Worm (Caenorhabditis elegans) whole organism, L4 larva: ENCODE measurements around the gene sto-6.
"Not testable (repeated sequence)": the region's sequence is repeated elsewhere in the genome, so short reads cannot be mapped to it uniquely, and the experiment has no call there.

ENCODE experiments used
- F26F4.8 ChIP-seq: fragments of 200-800 bp; sonication (Bioruptor generic); conservative IDR thresholded peaks from 2 replicates; pipeline ENCODE4 v1.3.6; 2022; ENCODE audit warnings: missing genetic modification characterization, missing compliant biosample characterization
- F37D6.2 ChIP-seq: sonication (generic microtip); optimal IDR thresholded peaks from 2 replicates; lab custom pipeline; 2016; ENCODE audit warnings: mild to moderate bottlenecking, missing genetic modification characterization, missing compliant biosample characterization
- F44E2.7 ChIP-seq: fragments of 200-800 bp; sonication (Bioruptor generic); IDR thresholded peaks from 2 replicates; pipeline ENCODE4 v2.1.2; 2022; ENCODE audit warnings: missing genetic modification characterization, missing compliant biosample characterization
- R02D3.7 ChIP-seq: fragments of 150-350 bp; sonication (generic microtip); optimal IDR thresholded peaks from 3 replicates; lab custom pipeline; 2014; ENCODE audit warnings: missing biosample characterization, missing genetic modification characterization
- T26A8.4 ChIP-seq: fragments of 200-800 bp; sonication (Bioruptor generic); IDR thresholded peaks from 2 replicates; pipeline ENCODE4 v1.3.6; 2022; ENCODE audit warnings: missing genetic modification characterization, missing compliant biosample characterization
- Y48G9A.11 ChIP-seq: fragments of 200-800 bp; sonication (Bioruptor generic); IDR thresholded peaks from 2 replicates; pipeline ENCODE4 v1.3.6; 2022; ENCODE audit warnings: missing genetic modification reagents, missing genetic modification characterization, missing compliant biosample characterization
- aha-1 ChIP-seq: fragments of 150-350 bp; peaks from one replicate; lab custom pipeline; 2014; ENCODE audit warnings: missing biosample characterization, missing genetic modification characterization
- ama-1 ChIP-seq: fragments of 150-350 bp; optimal IDR thresholded peaks from 2 replicates; lab custom pipeline; 2014; ENCODE audit warnings: inconsistent platforms, mixed read lengths
- ceh-32 ChIP-seq: sonication (generic microtip); optimal IDR thresholded peaks from 2 replicates; lab custom pipeline; 2016; ENCODE audit warnings: mild to moderate bottlenecking, missing genetic modification characterization, missing compliant biosample characterization; ENCODE audit not compliant: poor library complexity
- ces-1 ChIP-seq: fragments of 150-350 bp; sonication (generic microtip); optimal IDR thresholded peaks from 4 replicates; lab custom pipeline; 2014; ENCODE audit warnings: missing biosample characterization, missing genetic modification reagents, missing genetic modification characterization
- ctbp-1 ChIP-seq: fragments of 200-800 bp; sonication (Bioruptor generic); IDR thresholded peaks from 2 replicates; pipeline ENCODE4 v1.3.6; 2022; ENCODE audit warnings: missing genetic modification reagents, missing genetic modification characterization, missing compliant biosample characterization
- daf-16 ChIP-seq, 3 experiments: sonication (generic microtip); optimal IDR thresholded peaks; 2 replicates each; lab custom pipeline; 2016 to 2017; ENCODE audit warnings: missing genetic modification characterization in 3 of 3, missing genetic modification reagents in 3 of 3, mild to moderate bottlenecking in 2 of 3, missing compliant biosample characterization in 2 of 3, missing biosample characterization in 1 of 3, moderate library complexity in 1 of 3
- daf-8 ChIP-seq: fragments of 200-800 bp; sonication (Bioruptor generic); IDR thresholded peaks from 2 replicates; pipeline ENCODE4 v1.3.6; 2022; ENCODE audit warnings: missing genetic modification characterization, missing compliant biosample characterization
- dmd-8 ChIP-seq: fragments of 200-800 bp; sonication (Bioruptor generic); IDR thresholded peaks from 2 replicates; pipeline ENCODE4 v1.3.6; 2022; ENCODE audit warnings: missing genetic modification characterization, missing compliant biosample characterization
- dmd-9 ChIP-seq: fragments of 200-800 bp; sonication (Bioruptor generic); IDR thresholded peaks from 2 replicates; pipeline ENCODE4 v1.3.6; 2022; ENCODE audit warnings: missing genetic modification reagents, missing genetic modification characterization, missing compliant biosample characterization
- dpl-1 ChIP-seq: fragments of 150-350 bp; optimal IDR thresholded peaks from 2 replicates; lab custom pipeline; 2014; ENCODE audit warnings: missing biosample characterization, missing genetic modification reagents, missing genetic modification characterization
- dve-1 ChIP-seq: sonication (generic microtip); optimal IDR thresholded peaks from 2 replicates; lab custom pipeline; 2017; ENCODE audit warnings: antibody characterized with exemption, mild to moderate bottlenecking, missing genetic modification characterization, missing compliant biosample characterization; ENCODE audit not compliant: insufficient read depth
- egl-27 ChIP-seq: sonication (generic microtip); optimal IDR thresholded peaks from 3 replicates; lab custom pipeline; 2017; ENCODE audit warnings: missing biosample characterization, missing genetic modification reagents, missing genetic modification characterization
- egl-43 ChIP-seq: fragments of 200-800 bp; sonication (Bioruptor generic); IDR thresholded peaks from 2 replicates; pipeline ENCODE4 v1.3.6; 2022; ENCODE audit warnings: missing genetic modification reagents, missing genetic modification characterization, missing compliant biosample characterization
- fkh-10 ChIP-seq: fragments of 150-350 bp; optimal IDR thresholded peaks from 2 replicates; lab custom pipeline; 2014; ENCODE audit warnings: missing biosample characterization, missing genetic modification reagents, missing genetic modification characterization
- fos-1 ChIP-seq: fragments of 150-350 bp; optimal IDR thresholded peaks from 2 replicates; lab custom pipeline; 2014; ENCODE audit warnings: missing biosample characterization, missing genetic modification characterization
- gei-8 ChIP-seq: fragments of 200-800 bp; sonication (Bioruptor generic); optimal IDR thresholded peaks from 2 replicates; lab custom pipeline; 2018; ENCODE audit warnings: mild to moderate bottlenecking, missing genetic modification characterization, missing compliant biosample characterization
- hlh-11 ChIP-seq: fragments of 200-800 bp; sonication (Bioruptor generic); optimal IDR thresholded peaks from 2 replicates; lab custom pipeline; 2018; ENCODE audit warnings: mild to moderate bottlenecking, missing genetic modification characterization, missing compliant biosample characterization
- hlh-30 ChIP-seq: sonication (generic microtip); optimal IDR thresholded peaks from 2 replicates; lab custom pipeline; 2017; ENCODE audit warnings: antibody characterized with exemption, mild to moderate bottlenecking, missing genetic modification characterization, missing compliant biosample characterization; ENCODE audit not compliant: insufficient read depth
- hmg-1.1 ChIP-seq: fragments of 200-800 bp; sonication (Bioruptor generic); IDR thresholded peaks from 2 replicates; pipeline ENCODE4 v1.3.6; 2022; ENCODE audit warnings: missing genetic modification reagents, missing genetic modification characterization, missing compliant biosample characterization
- lim-7 ChIP-seq: fragments of 200-800 bp; sonication (Bioruptor generic); IDR thresholded peaks from 2 replicates; pipeline ENCODE4 v1.3.6; 2022; ENCODE audit warnings: missing genetic modification characterization, missing compliant biosample characterization
- lin-1 ChIP-seq: fragments of 200-800 bp; sonication (Bioruptor generic); IDR thresholded peaks from 2 replicates; pipeline ENCODE4 v1.3.6; 2022; ENCODE audit warnings: missing genetic modification reagents, missing genetic modification characterization, missing compliant biosample characterization
- lin-38 ChIP-seq: fragments of 200-800 bp; sonication (Bioruptor generic); IDR thresholded peaks from 2 replicates; pipeline ENCODE4 v1.3.6; 2022; ENCODE audit warnings: missing genetic modification reagents, missing genetic modification characterization, missing compliant biosample characterization
- lsy-2 ChIP-seq, 2 experiments: fragments of 150-350 bp in 1 of 2; sonication (generic microtip) in 1 of 2; optimal IDR thresholded peaks; 2 replicates each; lab custom pipeline; 2014 to 2017; ENCODE audit warnings: missing biosample characterization in 2 of 2, missing genetic modification characterization in 2 of 2
- madf-5 ChIP-seq, 2 experiments: fragments of 200-800 bp; sonication (Bioruptor generic); IDR thresholded peaks; 2 replicates each; pipeline ENCODE4 v1.3.6; 2022; ENCODE audit warnings: missing compliant biosample characterization in 2 of 2, missing genetic modification characterization in 2 of 2
- mdl-1 ChIP-seq, 2 experiments: fragments of 150-350 bp in 1 of 2; sonication (generic microtip) in 1 of 2; optimal IDR thresholded peaks; 2 replicates each; lab custom pipeline; 2014 to 2017; ENCODE audit warnings: missing biosample characterization in 2 of 2, missing genetic modification characterization in 2 of 2
- mxl-3 ChIP-seq: fragments of 200-800 bp; sonication (Bioruptor generic); optimal IDR thresholded peaks from 2 replicates; lab custom pipeline; 2018; ENCODE audit warnings: mild to moderate bottlenecking, missing genetic modification characterization, missing compliant biosample characterization
- nhr-10 ChIP-seq: fragments of 150-350 bp; optimal IDR thresholded peaks from 2 replicates; lab custom pipeline; 2014; ENCODE audit warnings: missing biosample characterization, missing genetic modification characterization
- nhr-111 ChIP-seq: fragments of 200-800 bp; sonication (Bioruptor generic); optimal IDR thresholded peaks from 2 replicates; lab custom pipeline; 2018; ENCODE audit warnings: mild to moderate bottlenecking, missing genetic modification characterization, missing compliant biosample characterization
- nhr-237 ChIP-seq: sonication (generic microtip); optimal IDR thresholded peaks from 2 replicates; lab custom pipeline; 2017; ENCODE audit warnings: missing biosample characterization, missing genetic modification characterization
- nhr-25 ChIP-seq: sonication (generic microtip); optimal IDR thresholded peaks from 2 replicates; lab custom pipeline; 2017; ENCODE audit warnings: missing genetic modification characterization, mild to moderate bottlenecking, missing compliant biosample characterization, antibody characterized with exemption, moderate library complexity, borderline replicate concordance; ENCODE audit not compliant: insufficient read depth
- nhr-48 ChIP-seq: sonication (generic microtip); optimal IDR thresholded peaks from 2 replicates; lab custom pipeline; 2016; ENCODE audit warnings: mild to moderate bottlenecking, missing genetic modification characterization, missing compliant biosample characterization
- nhr-6 ChIP-seq: fragments of 150-350 bp; optimal IDR thresholded peaks from 2 replicates; lab custom pipeline; 2014; ENCODE audit warnings: missing biosample characterization, missing genetic modification characterization
- nhr-76 ChIP-seq: fragments of 150-350 bp; optimal IDR thresholded peaks from 2 replicates; lab custom pipeline; 2014; ENCODE audit warnings: missing biosample characterization, missing genetic modification characterization
- nhr-77 ChIP-seq: fragments of 150-350 bp; optimal IDR thresholded peaks from 2 replicates; lab custom pipeline; 2014; ENCODE audit warnings: missing biosample characterization, missing genetic modification characterization
- sdz-12 ChIP-seq: fragments of 200-800 bp; sonication (Bioruptor generic); optimal IDR thresholded peaks from 2 replicates; lab custom pipeline; 2018; ENCODE audit warnings: mild to moderate bottlenecking, missing genetic modification characterization, missing compliant biosample characterization
- set-16 ChIP-seq: fragments of 200-800 bp; sonication (Bioruptor generic); IDR thresholded peaks from 2 replicates; pipeline ENCODE4 v1.3.6; 2022; ENCODE audit warnings: missing genetic modification reagents, missing genetic modification characterization, missing compliant biosample characterization
- spr-3 ChIP-seq: fragments of 200-800 bp; sonication (Bioruptor generic); optimal IDR thresholded peaks from 2 replicates; lab custom pipeline; 2018; ENCODE audit warnings: mild to moderate bottlenecking, missing genetic modification characterization, missing compliant biosample characterization
- tag-97 ChIP-seq: fragments of 200-800 bp; sonication (Bioruptor generic); IDR thresholded peaks from 2 replicates; pipeline ENCODE4 v1.3.6; 2022; ENCODE audit warnings: missing genetic modification characterization, missing compliant biosample characterization
- tra-1 ChIP-seq: fragments of 200-800 bp; sonication (Bioruptor generic); IDR thresholded peaks from 2 replicates; pipeline ENCODE4 v1.3.6; 2022; ENCODE audit warnings: missing genetic modification reagents, missing genetic modification characterization, missing compliant biosample characterization
- zag-1 ChIP-seq: fragments of 150-350 bp; optimal IDR thresholded peaks from 2 replicates; lab custom pipeline; 2014; ENCODE audit warnings: missing biosample characterization, missing genetic modification characterization
- zfp-2 ChIP-seq: sonication (generic microtip); optimal IDR thresholded peaks from 2 replicates; lab custom pipeline; 2016; ENCODE audit warnings: mild to moderate bottlenecking, missing genetic modification characterization, missing compliant biosample characterization
- ztf-11 ChIP-seq: fragments of 150-350 bp; optimal IDR thresholded peaks from 2 replicates; lab custom pipeline; 2014; ENCODE audit warnings: missing biosample characterization, missing genetic modification characterization

sto-6 gene

DNA sequence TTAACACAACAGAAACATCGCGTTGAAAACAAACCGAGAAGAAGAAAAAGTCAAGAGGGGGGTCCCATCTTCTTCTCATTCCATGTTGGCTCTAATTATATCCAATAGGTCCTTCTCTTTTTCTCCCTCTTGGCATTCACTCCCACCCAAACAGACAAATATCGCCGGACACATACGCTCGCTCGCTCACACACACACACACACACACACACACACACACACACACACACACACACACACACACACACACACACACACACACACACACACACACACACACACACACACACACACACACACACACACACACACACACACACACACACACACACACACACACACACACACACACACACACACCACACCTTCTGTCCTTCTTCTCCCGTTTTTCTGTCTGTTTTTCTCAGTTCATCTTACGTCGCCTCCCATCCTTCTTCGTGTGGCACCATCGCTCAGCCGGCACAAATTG lies 11.6 kb downstream of the sto-6 start, which contains the start of gene sto-4 (continued):
- TF ChIP-seq egl-43 (peak; percentile 41; the same call in 1 of the 2 replicates), daf-16 (GFP tag; optimal IDR thresholded peaks at IDR 0.05; lab: Kevin White, UChicago) (peak in 1 of 2 experiments; percentile 77), ctbp-1 (GFP tag; lab: Robert Waterston, UW) (peak; percentile 91), hlh-30 (tag; lab: Kevin White, UChicago) (peak; percentile 67), zfp-2 (tag; lab: Kevin White, UChicago) (peak; percentile 39), gei-8 (GFP tag; lab: Kevin White, UChicago) (peak; percentile 66), F37D6.2 (peak; percentile 76), nhr-25 (tag; lab: Kevin White, UChicago) (peak; percentile 89), T26A8.4 (peak; percentile 49), hlh-11 (tag; lab: Kevin White, UChicago) (peak; percentile 84), aha-1 (peak; percentile 80), nhr-6 (tag; lab: Kevin White, UChicago) (peak; percentile 58), nhr-237 (tag; lab: Kevin White, UChicago) (peak; percentile 9), spr-3 (peak; percentile 76), fkh-10 (peak; percentile 22), sdz-12 (GFP tag; lab: Kevin White, UChicago) (peak; percentile 52), hmg-1.1 (GFP tag; lab: Robert Waterston, UW) (peak; percentile 67)
- not testable (repeated sequence) for TF ChIP-seq daf-16 (tag; optimal IDR thresholded peaks at IDR 0.05; lab: Kevin White, UChicago)

DNA sequence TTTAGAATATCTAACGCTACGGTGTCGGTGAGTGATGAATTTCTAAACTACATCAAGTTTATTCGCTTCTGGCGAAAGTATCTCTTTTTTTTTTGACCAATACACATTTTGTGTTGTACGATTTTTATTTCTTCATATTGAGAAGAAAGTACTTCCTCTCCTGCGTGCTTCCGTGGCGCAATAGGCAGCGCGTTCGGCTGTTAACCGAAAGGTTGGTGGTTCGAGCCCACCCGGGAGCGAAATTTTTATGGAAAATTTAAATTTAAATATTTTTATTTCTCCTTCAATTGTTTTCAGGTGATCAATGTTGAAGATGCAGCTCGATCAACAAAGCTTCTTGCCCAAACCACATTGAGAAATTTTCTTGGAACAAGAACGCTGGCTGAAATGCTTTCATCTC lies 13.3 kb downstream of the sto-6 start:
- no peak for TF ChIP-seq ztf-11 (tag; lab: Kevin White, UChicago)
- TF ChIP-seq nhr-77 = no peak
- TF ChIP-seq ctbp-1 (GFP tag; lab: Robert Waterston, UW) = peak; percentile 54; the same call in 1 of the 2 replicates
- no peak for TF ChIP-seq mdl-1 (tag; optimal IDR thresholded peaks at IDR 0.05; lab: Kevin White, UChicago)
- no peak for TF ChIP-seq ceh-32 (tag; lab: Kevin White, UChicago)
- 0 out of 4 replicates have a peak, but pooled peaks have one; percentile 14 to 76 for TF ChIP-seq madf-5 (GFP tag; IDR thresholded peaks at IDR 0.05; lab: Robert Waterston, UW)
- no peak for TF ChIP-seq gei-8 (GFP tag; lab: Kevin White, UChicago)
- TF ChIP-seq tag-97 (GFP tag; lab: Robert Waterston, UW) = no peak
- TF ChIP-seq dve-1 (tag; lab: Kevin White, UChicago) = peak; percentile 31
- no peak for TF ChIP-seq nhr-6 (tag; lab: Kevin White, UChicago)
- TF ChIP-seq daf-8 (GFP tag; lab: Robert Waterston, UW) = 0 out of 2 replicates have a peak, but pooled peaks have one; percentile 54
- TF ChIP-seq lin-1 = 0 out of 2 replicates have a peak, but pooled peaks have one; percentile 45
- no peak for TF ChIP-seq ama-1 (lab: Kevin White, UChicago)
- peak; percentile 35 for TF ChIP-seq nhr-48
- no peak for TF ChIP-seq nhr-76
- peak; percentile 88 for TF ChIP-seq egl-43
- TF ChIP-seq F26F4.8 (GFP tag; lab: Robert Waterston, UW) = peak; percentile 61; the same call in 1 of the 2 replicates
- TF ChIP-seq dmd-8 (GFP tag; lab: Robert Waterston, UW) = peak; percentile 73; the same call in 1 of the 2 replicates
- TF ChIP-seq zag-1 = no peak
- peak; percentile 57; the same call in 1 of the 2 replicates for TF ChIP-seq tra-1 (GFP tag; lab: Robert Waterston, UW)
- no peak for TF ChIP-seq dmd-9 (GFP tag; lab: Robert Waterston, UW)
- no peak for TF ChIP-seq mxl-3 (GFP tag; lab: Kevin White, UChicago)
- TF ChIP-seq nhr-10 (tag; lab: Kevin White, UChicago) = no peak
- no peak for TF ChIP-seq nhr-111 (GFP tag; lab: Kevin White, UChicago)
- peak; percentile 87 for TF ChIP-seq lim-7 (GFP tag; lab: Robert Waterston, UW)
- TF ChIP-seq fos-1 (tag; lab: Kevin White, UChicago) = no peak
- TF ChIP-seq Y48G9A.11 (GFP tag; lab: Robert Waterston, UW) = peak; percentile 60; the same call in 1 of the 2 replicates
- TF ChIP-seq lsy-2 (tag; optimal IDR thresholded peaks at IDR 0.05; lab: Kevin White, UChicago) = no peak
- no peak for TF ChIP-seq F44E2.7 (GFP tag; lab: Robert Waterston, UW)
- TF ChIP-seq set-16 (GFP tag; lab: Robert Waterston, UW) = no peak
- TF ChIP-seq R02D3.7 (tag; lab: Kevin White, UChicago) = no peak
- peak; percentile 24 for TF ChIP-seq sdz-12 (GFP tag; lab: Kevin White, UChicago)
- TF ChIP-seq egl-27 (tag; lab: Kevin White, UChicago) = no peak
- peak; percentile 78 for TF ChIP-seq lin-38 (GFP tag; lab: Robert Waterston, UW)
- peak; percentile 80 for TF ChIP-seq T26A8.4
- no peak for TF ChIP-seq ces-1 (GFP tag; lab: Kevin White, UChicago)
- TF ChIP-seq dpl-1 (GFP tag; lab: Kevin White, UChicago) = no peak
